Worm (Caenorhabditis elegans) whole organism, L4/young adult: ENCODE measurements around the gene miz-1.

Experiments
- W03F9.2 ChIP-seq: fragments of 150-350 bp; optimal IDR thresholded peaks from 2 replicates; lab custom pipeline; 2014; ENCODE audit warnings: missing biosample characterization, missing genetic modification characterization
- him-1 ChIP-seq: sonication (generic microtip); optimal IDR thresholded peaks from 2 replicates; lab custom pipeline; 2016; ENCODE audit warnings: missing genotype, missing genetic modification reagents, missing genetic modification characterization, missing compliant biosample characterization

DNA sequence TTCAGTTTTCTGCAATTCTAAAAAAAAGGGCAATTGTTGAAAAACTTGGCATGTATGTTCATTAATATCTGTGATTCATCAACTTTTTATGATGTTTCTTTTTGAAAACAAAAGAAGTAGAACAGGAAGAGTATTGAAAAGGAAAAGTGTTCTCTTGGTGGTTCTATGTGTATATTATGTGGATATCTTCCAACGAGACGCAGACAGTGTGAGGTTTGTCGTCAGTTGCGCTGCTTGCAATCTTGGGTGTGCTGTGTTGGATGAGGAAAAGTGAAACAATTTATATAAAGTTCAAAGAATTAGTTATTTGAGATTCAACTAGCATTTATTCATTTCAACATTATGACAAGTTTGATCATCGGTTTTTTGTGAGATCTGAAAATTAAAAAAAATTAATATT is 40.2 kb downstream of the miz-1 start:
- TF ChIP-seq W03F9.2 (tag; lab: Kevin White, UChicago) (no peak), him-1 (no peak)
